Worm (Caenorhabditis elegans): ENCODE results near the gene nhr-202.

Gene nhr-202

DNA sequence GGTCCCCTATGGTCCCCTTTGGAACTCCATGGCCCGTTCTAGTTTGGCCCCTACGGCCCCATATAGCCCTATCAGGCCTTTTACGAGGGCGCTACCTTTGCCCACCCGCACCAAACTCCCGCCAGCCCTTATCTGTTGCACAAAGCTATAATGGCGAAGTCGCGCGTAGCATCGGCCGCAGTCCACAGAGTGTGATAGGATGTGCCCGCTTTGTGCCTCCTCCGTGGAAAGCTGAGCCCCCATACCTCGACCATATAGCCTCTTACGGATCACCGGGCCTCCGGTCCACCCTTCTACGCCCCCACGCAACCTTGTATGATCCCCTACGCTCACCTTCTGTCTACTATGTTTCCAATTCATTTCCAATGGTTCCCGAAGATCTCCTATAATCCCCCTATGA, 15.4 kb upstream of the nhr-202 start:
- TF ChIP-seq snu-23 (GFP tag; optimal IDR thresholded peaks at IDR 0.05) (no peak), alr-1 (tag; optimal IDR thresholded peaks at IDR 0.05; ENCODE audit: borderline replicate concordance) (no peak), nhr-85 (tag) (peak; percentile 8), sup-37 (GFP tag; optimal IDR thresholded peaks at IDR 0.05) (no peak)

DNA sequence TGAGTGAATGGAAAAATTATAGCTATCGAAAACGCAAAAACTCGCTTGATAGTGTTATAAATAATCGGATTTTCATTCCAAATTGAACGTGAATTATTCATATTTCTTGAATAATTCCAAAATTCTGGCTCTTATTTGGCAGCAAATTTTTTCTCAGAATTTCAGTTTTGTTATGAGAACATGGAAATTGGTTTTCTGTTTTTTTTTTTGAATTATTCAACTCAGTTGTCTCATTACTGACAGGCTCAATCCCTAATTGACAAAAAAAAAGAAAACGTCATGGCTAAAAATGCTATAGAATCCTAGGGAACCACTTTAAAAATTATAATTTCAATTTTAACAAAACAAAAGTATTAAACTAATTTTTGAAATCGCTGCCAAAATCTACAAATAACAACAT, 13.3 kb upstream of the nhr-202 start, which contains the start of gene srh-35:
Gene srh-35 (minus strand): TSS at position 101 of the 400 bp plus-strand sequence.
- TF ChIP-seq pax-3 (tag; optimal IDR thresholded peaks at IDR 0.05) (no peak), ztf-4 (tag; optimal IDR thresholded peaks at IDR 0.05) (no peak), nhr-85 (tag) (peak; percentile 10)

DNA sequence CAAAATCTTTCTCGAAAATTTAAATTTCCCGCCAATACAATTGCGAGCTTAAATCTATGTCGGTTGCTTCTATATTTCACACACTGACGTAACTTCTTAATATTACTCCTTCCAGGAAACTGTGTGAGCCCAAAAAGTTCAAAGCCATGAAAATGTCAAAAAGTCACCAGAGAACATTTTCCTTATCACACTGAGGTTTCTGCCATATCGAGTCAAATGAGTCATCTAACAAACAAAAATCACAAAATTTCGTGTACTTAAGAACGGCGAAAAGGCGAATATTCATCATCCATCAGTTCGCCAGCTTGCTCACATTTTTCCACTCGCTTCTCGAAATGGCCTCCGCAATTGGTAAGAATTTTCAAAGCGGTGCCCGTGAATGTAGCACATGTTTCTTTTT, 12.7 kb upstream of the nhr-202 start, which contains the start of gene M02H5.8:
Gene M02H5.8 (plus strand): TSS at position 297 of the 400 bp plus-strand sequence.
- TF ChIP-seq ets-5 (GFP tag; IDR thresholded peaks at IDR 0.05): no peak
- no peak for TF ChIP-seq efl-1 (optimal IDR thresholded peaks at IDR 0.05)
- peak in 1 of 2 experiments; percentile 31 for TF ChIP-seq efl-1 (GFP tag; optimal IDR thresholded peaks at IDR 0.05 in 1 of 2)

DNA sequence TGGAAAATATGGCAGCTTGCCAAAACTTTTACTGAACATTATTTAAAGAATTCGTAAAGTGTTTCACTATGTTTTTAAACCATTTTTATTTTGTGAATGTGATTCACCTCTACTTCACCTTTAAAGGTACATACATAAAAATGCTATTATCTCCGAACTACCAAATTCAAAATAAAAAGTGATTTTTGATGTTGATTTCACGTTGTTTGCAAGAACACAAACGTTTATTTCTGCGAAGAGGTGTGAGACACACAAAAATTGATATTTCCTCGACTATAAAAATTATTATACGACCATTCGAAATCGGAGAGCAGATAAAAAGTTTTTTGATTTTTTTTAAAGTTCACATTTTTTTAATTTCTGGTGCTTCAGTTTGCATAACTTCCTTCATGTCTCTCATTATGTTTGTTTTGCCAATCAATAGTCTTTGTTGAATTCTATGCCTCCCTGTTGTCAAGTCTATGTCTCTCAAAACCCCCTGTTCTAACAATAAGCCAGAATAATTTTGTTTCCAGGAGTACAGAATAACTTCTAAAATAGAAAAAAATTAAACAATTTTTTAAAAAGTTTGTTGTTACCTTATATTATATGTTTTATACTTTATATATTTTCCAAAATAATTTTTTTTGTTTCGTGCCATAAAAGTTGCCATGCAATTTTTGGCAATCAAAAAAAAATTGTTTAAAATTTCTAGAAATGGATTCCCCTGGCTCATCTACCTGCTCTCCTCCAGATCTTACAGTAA, 11.5 kb upstream of the nhr-202 start, which contains the start of gene nhr-123:
Gene nhr-123 (plus strand): TSS at position 695 of the 745 bp plus-strand sequence.
- TF ChIP-seq nhr-77 (tag; optimal IDR thresholded peaks at IDR 0.05) (no peak), efl-1 (optimal IDR thresholded peaks at IDR 0.05) (no peak), efl-1 (GFP tag; optimal IDR thresholded peaks at IDR 0.05 in 1 of 2) (peak in 1 of 2 experiments; percentile 90)

DNA sequence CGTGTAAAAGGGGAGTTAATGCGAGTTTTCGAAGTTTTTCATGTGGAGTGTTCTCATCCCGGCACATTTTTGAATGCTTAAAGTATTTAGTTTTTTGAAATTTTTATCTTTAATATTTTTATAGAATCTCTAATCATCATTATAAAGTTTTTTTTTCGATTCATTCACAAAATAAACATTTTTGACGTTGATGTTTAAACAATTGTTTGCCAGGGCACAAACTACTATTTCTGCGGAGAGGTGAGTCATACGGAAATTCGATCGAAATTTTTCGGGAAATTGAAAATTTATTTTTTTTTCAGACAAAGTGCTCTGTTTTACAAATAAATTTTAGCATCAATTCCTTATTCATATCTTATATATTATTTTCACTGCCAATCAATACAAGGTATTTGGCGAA, 8.8 kb upstream of the nhr-202 start, which contains the start of gene nhr-98:
Gene nhr-98 (plus strand): TSS at position 301 of the 400 bp plus-strand sequence.
- no peak for TF ChIP-seq grh-1 (GFP tag; IDR thresholded peaks at IDR 0.05)
- TF ChIP-seq nhr-84 (tag; optimal IDR thresholded peaks at IDR 0.05): no peak
- no peak for TF ChIP-seq mep-1 (tag; optimal IDR thresholded peaks at IDR 0.05)
- TF ChIP-seq skn-1 (tag; optimal IDR thresholded peaks at IDR 0.05): no peak
- TF ChIP-seq Y116A8C.19 (tag; optimal IDR thresholded peaks at IDR 0.05; ENCODE audit: borderline replicate concordance): no peak
- no peak for TF ChIP-seq ceh-8 (GFP tag; optimal IDR thresholded peaks at IDR 0.05)
- TF ChIP-seq snu-23 (GFP tag; optimal IDR thresholded peaks at IDR 0.05): no peak
- no peak for TF ChIP-seq nhr-28 (tag; optimal IDR thresholded peaks at IDR 0.05)
- TF ChIP-seq lin-15B (tag; optimal IDR thresholded peaks at IDR 0.05): no peak
- no peak for TF ChIP-seq efl-3 (GFP tag; optimal IDR thresholded peaks at IDR 0.05)

DNA sequence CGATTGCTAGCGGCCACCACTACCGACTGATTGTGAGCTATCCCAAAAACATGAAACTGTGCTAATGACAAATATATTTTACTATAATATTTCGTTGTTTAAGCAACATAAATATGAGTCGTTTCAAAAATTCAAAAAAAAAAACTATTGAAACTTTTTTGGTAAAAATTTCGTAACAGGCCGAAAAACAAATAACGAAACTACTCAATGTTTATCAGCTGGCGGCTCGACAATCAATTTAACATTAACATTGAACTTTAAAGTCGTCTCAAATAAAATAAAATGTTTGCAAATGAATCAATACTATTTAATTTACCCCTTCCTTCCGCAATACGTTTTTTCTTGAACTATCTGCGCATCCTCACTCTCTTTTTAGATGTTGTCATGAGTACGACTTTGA, 4.5 kb upstream of the nhr-202 start:
- TF ChIP-seq rnt-1 (tag; optimal IDR thresholded peaks at IDR 0.05) (no peak), mef-2 (tag; optimal IDR thresholded peaks at IDR 0.05) (no peak), lin-35 (GFP tag; optimal IDR thresholded peaks at IDR 0.05) (no peak), mdl-1 (tag; optimal IDR thresholded peaks at IDR 0.05) (no peak), nhr-84 (tag; optimal IDR thresholded peaks at IDR 0.05) (no peak), sptf-1 (tag; optimal IDR thresholded peaks at IDR 0.05) (no peak), fos-1 (tag; optimal IDR thresholded peaks at IDR 0.05) (no peak), lsy-2 (tag; optimal IDR thresholded peaks at IDR 0.05) (no peak), unc-62 (GFP tag; optimal IDR thresholded peaks at IDR 0.05) (no peak), ets-5 (GFP tag; IDR thresholded peaks at IDR 0.05) (no peak), C34B4.2 (tag; optimal IDR thresholded peaks at IDR 0.05) (no peak), vab-15 (tag; optimal IDR thresholded peaks at IDR 0.05) (no peak), snpc-4 (tag; optimal IDR thresholded peaks at IDR 0.05) (no peak), efl-3 (GFP tag; optimal IDR thresholded peaks at IDR 0.05) (no peak), zag-1 (tag; optimal IDR thresholded peaks at IDR 0.05) (no peak), nhr-20 (tag; optimal IDR thresholded peaks at IDR 0.05) (no peak), elt-2 (tag; optimal IDR thresholded peaks at IDR 0.05) (no peak), C04F5.9 (tag; optimal IDR thresholded peaks at IDR 0.05) (no peak), dpl-1 (GFP tag; optimal IDR thresholded peaks at IDR 0.05) (no peak)
